Fruit fly (Drosophila melanogaster) whole organism: ENCODE data around the gene Rab3GAP1.

Experiments used
- CG8478 ChIP-seq: fragments of >200 bp; optimal IDR thresholded peaks from 2 replicates; lab custom pipeline; 2018; ENCODE audit warnings: inconsistent platforms
- Dll ChIP-seq: fragments of >200 bp; optimal IDR thresholded peaks from 2 replicates; lab custom pipeline; 2017
- EcR ChIP-seq, 2 experiments: fragments of >200 bp; optimal IDR thresholded peaks; 2 replicates each; lab custom pipeline; 2017; ENCODE audit warnings: missing biosample characterization in 2 of 2, missing genetic modification characterization in 2 of 2, missing genetic modification reagents in 2 of 2
- pan ChIP-seq: fragments of >200 bp; optimal IDR thresholded peaks from 2 replicates; lab custom pipeline; 2017
- psq ChIP-seq: fragments of >200 bp; optimal IDR thresholded peaks from 2 replicates; lab custom pipeline; 2017
- usp ChIP-seq: fragments of >200 bp; optimal IDR thresholded peaks from 2 replicates; lab custom pipeline; 2017; ENCODE audit warnings: missing biosample characterization, missing genetic modification characterization, mixed read lengths

Rab3GAP1 gene

DNA sequence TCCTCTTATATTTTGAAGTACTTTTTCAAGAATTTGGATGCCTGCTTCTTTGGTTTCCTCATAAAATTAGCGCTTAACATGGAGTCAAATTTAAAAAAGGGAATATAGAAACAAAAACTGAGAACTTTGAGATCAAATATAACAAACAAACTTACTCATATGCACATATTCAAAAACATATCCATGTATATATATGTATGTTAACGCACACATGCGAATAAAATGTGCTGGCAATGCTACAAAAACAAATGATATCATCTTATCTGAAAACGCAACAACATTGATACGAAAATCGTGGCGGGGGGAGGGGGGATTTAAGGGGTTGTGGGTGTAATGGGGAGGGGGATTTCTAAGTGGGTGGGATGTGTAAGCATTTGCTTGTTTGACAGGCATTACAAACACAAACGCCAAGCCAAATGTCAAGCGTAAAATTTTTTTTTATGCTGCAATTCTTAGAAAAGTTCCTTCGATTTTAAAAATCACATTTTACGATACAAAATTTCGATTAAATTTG, 37.1 kb upstream of the Rab3GAP1 start:
- TF ChIP-seq EcR (GFP tag; optimal IDR thresholded peaks at IDR 0.05; lab: Kevin White, UChicago) (no peak), Dll (no peak), pan (no peak), usp (no peak), psq (lab: Kevin White, UChicago) (no peak), CG8478 (no peak)

DNA sequence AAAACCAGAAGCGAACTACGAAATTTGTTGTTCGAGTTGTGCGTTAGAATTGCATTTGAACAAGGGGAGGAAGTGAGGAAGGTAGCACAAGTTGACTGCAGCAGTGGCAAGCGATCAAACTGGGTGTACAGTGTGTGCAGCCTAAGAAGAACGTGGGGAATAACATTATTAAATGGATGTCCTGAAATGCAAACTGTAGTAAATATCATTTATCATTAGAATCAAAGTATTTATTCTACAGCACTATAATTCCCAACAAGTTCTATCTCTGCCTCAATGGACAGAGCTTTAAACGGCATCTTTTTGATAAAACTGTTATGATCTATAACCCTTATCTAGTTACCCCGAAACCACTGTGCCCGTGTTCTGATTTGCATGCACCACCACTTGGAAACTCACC, 35.5 kb upstream of the Rab3GAP1 start:
- no peak for TF ChIP-seq pan
- no peak for TF ChIP-seq Dll
- TF ChIP-seq psq (lab: Kevin White, UChicago): no peak
- TF ChIP-seq EcR (GFP tag; optimal IDR thresholded peaks at IDR 0.05; lab: Kevin White, UChicago): no peak
- TF ChIP-seq CG8478: no peak
- TF ChIP-seq usp: no peak

DNA sequence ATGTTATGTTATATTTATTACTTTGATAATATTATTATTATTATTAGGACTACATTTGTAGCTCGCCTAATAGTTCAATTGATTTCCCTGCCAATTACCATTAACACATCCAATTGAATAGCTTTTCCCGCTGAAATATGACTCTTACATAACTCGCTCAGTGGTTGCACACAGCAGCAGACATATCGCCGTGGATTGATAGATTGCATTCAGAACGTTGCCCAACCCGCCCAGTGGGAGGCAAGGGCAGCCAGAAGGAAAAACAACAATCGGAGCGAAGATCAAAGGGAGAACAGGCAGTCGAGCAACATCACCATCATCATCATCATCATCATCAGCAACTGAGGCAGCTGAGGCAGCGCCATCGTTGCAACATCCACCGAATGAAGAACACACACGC, 35.1 kb upstream of the Rab3GAP1 start:
- no peak for TF ChIP-seq usp

DNA sequence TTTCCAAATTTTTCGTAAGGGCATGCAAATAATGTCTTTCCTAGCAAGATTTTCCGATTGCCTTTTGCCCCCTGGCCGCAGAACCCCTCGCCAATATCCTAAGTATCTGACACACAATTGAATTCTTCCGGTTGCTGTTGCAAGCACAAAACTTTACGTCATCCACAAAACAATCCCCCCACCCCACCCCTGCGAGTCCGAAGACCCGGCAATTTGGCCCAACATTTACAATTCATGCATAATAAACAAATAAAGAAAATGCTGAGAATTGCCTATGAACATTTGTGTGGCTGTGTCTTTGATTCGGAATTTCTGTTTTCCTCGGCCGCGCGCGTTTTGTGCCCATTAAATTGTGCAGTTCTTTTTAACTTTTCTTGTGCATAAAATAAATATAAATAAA, 34.4 kb upstream of the Rab3GAP1 start:
- TF ChIP-seq usp (no peak), EcR (GFP tag; optimal IDR thresholded peaks at IDR 0.05; lab: Kevin White, UChicago) (no peak), pan (no peak)

DNA sequence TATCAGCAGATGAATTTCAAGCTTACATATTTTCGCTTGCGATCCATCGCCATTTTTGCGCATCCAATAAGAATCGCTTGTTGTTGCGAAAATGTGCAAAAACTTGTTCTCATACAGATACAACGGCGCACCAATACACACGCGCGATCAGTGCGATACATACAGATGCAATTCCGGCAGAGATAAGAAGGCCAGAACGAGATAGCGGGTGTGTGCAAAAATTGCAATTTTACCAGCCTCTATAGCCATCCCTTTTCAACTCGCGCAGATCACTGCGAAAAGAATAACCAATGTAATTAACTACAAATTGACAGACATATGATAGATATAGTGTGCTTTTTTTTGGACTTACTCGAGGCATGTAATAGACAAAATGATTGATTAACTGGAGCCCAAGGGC, 33.4 kb upstream of the Rab3GAP1 start:
- TF ChIP-seq usp (no peak), CG8478 (peak; percentile 93), EcR (GFP tag; optimal IDR thresholded peaks at IDR 0.05; lab: Kevin White, UChicago) (no peak)

DNA sequence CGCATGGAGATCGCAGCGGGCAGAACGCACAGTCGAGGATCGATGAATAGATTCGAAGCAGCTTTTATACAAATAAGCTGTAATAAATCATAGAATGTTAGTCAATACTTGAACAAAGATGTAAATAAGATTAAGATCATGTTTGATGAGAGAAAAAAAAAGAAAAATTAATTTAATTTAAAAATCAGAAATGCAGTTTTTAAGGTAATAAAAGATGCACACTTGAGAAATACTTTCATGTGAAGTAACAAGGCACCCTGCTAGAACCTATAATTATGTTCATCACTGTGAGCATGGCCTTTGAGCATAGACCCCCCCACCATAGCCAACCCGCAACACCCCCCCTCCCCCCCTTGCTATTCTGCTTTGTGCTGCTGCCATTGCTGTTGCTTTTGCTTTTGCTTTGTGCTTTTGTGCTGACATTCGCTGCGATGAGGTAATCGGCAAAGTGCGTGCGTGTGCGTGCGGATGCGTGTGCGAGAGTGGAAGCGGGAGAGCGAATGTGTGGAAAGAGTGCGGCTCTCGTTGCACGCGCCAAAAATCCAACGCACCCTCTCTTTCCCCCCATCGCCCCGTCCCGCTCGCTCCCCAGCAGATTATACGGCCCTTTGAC, 32.4 kb upstream of the Rab3GAP1 start:
- TF ChIP-seq Dll (peak; percentile 31), pan (no peak)

DNA sequence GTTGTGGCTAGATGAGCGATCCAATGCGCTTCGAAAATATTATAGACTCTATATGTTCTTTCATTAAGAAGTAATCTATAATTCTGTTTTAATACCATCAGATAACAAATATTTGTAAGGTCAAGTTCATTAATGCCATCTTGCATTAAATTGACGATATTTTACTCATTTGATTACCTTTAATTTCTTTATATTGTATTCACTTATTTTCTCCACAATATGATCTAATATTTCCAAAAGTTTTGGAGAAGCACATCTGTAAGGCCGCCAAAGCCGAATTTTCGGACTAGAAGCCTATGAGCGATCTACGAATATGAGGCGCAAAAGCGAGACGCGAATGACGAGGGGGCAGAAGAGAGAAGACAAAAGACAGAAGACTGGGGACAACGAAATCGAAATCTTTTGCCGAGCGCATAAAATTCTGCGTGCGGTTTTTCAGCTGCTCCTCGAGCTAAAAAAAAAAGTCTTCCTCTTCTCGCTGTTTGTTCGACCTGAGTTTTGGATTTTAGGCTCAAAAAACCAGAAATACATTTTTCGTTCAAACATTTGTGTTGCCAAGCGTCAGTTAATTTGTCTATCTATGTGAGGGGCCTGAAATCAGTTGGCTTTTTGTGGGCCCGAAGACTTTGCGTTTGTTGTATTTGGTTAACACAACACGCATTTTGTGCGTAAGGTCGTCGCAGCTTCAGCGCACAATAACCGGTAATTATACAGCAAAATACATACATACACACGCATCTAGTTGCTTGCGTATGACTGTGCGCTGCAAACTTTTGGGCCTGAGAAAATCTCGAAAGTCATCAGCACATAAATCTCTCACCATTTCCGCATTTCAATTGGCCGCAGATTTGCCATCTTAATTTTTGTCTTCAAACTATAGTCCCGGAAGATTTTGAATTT, 27.9 kb upstream of the Rab3GAP1 start:
- TF ChIP-seq pan: no peak
- no peak for TF ChIP-seq CG8478
- TF ChIP-seq EcR (GFP tag; optimal IDR thresholded peaks at IDR 0.05; lab: Kevin White, UChicago): no peak
- TF ChIP-seq usp: no peak
- TF ChIP-seq Dll: no peak
- TF ChIP-seq psq (lab: Kevin White, UChicago): no peak

DNA sequence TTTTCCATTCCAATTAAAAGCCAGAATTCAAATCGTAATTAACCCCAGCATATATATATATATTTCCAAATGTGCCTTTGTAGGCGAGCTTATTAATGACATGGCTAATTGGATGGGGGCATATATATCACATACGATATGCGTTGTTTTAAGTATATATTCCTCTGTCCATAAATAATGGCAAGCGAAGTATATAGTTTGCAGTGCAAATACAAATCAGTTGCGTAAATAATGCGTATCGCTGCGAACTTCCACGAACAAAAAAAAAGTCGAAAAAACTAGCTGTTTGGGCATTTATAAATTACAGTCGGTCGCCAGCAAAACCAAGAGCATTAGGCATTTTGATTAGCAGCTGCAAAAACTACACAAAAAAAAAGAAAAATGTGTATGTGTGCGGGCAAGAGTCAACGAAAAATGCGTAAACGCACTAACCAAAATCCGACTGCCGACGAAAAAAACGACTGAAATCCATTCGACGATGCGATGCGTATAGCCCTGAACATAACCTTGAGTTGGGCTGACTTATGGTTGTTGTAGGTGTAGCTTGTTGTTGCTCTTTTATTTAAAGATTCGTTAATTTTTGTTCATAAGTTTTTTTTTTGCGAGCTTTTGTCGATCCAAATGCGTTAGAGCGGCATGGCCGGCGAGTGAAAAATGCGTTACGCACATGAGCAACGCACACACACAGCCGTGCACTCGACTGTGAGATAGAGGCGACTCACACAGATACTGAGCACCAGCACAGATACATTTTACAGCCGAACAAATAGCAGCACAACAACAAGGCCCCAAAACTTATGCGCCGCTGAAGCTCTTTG, 27.1 kb upstream of the Rab3GAP1 start:
- TF ChIP-seq Dll (no peak), usp (no peak), CG8478 (no peak), EcR (GFP tag; optimal IDR thresholded peaks at IDR 0.05; lab: Kevin White, UChicago) (no peak), psq (lab: Kevin White, UChicago) (no peak), pan (no peak)

DNA sequence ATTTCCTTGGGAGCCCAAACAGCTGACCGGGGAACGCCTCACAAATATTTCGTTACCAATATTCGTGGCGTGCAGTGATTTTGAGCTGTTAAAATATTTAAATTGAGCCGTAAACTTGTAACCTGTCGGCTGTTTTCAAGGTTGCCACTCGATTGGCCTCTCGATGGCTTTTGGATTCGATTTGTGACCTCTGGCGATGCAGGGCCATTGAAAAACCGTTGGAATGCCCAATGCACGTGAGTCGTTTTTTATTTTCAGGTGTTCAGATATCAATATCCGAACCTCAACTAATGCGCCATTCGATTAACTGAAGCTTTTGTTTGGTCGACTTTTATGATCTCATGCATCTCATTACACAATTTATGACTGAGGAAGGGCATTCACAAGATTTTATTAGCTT, 26.3 kb upstream of the Rab3GAP1 start:
- TF ChIP-seq pan (no peak), Dll (no peak), EcR (GFP tag; optimal IDR thresholded peaks at IDR 0.05; lab: Kevin White, UChicago) (no peak), usp (no peak), CG8478 (no peak), psq (lab: Kevin White, UChicago) (no peak)

DNA sequence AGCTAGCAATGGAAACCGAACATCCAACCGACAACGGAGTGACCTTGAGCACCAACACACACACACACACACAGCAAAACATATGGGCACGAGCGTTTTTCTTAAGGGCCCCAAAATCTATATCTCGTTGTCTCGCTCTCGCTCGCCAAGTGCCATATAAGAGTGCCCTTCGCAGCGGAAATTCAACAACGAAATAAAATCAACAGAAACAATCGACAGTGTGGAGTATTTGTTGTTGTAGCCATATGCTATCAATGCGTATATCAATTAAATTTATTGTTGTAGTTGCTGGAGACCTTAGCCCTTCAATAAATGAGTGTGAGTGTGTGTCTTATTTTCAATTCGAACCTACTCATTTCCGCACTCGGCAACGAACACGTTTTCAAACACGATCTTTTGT, 25.6 kb upstream of the Rab3GAP1 start:
- no peak for TF ChIP-seq EcR (GFP tag; optimal IDR thresholded peaks at IDR 0.05; lab: Kevin White, UChicago)
- no peak for TF ChIP-seq psq (lab: Kevin White, UChicago)
- no peak for TF ChIP-seq CG8478
- no peak for TF ChIP-seq pan

DNA sequence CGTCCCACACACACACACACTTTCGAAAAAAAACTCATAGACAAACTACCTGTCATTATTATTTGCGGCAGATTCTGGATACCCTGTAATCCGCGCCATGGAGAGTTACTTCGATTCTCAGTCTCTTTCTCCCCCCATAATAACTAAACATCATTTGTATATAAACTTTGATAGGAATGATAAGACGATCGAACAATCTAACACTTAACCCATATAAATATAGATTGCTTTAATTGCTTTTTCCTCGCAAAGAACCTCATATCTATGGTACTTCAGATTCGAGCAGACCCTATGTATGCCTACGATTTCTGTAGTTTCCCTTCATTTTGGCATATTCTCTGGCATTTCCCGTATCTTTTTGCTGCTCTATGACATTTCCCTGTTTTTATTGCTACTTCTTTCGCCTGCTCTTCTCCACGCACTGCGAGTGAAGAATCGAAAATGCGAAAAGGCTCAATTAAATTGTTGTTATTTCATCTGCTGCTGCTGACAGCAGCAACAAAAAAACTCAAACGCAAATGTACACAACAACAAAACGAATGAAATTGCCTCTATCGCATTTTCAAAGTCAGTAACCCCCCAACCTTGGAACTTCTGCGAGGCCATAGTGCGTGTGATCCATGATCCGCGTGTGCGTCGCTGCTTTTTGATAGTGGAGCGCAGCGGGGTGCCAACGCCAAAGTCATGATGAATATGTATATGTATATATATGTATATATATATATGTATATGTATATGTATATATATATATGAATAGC, 23.3 kb upstream of the Rab3GAP1 start:
- TF ChIP-seq usp (no peak), Dll (no peak), EcR (GFP tag; optimal IDR thresholded peaks at IDR 0.05; lab: Kevin White, UChicago) (no peak), psq (lab: Kevin White, UChicago) (no peak), CG8478 (no peak), pan (no peak)

DNA sequence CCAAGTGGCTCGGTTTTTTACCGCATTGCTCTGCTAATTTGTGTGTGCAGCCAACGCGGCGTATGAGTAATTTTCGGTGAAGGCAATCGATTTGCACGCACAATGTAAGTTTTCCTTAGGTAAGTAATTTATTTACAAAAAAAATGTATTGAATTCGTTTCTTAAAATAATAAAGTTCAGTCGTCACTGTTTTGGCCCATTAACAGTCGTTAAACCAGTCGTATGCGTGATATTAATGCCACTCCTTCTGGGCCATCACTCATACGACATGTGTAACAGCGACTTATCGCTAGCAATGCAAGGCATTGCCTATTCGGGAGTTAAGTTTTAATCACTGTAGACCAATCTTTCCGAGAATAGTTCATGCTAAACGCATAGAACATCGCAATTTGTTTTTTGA, 22.4 kb upstream of the Rab3GAP1 start:
- TF ChIP-seq EcR (GFP tag; optimal IDR thresholded peaks at IDR 0.05; lab: Kevin White, UChicago) (no peak), pan (no peak), CG8478 (no peak)

DNA sequence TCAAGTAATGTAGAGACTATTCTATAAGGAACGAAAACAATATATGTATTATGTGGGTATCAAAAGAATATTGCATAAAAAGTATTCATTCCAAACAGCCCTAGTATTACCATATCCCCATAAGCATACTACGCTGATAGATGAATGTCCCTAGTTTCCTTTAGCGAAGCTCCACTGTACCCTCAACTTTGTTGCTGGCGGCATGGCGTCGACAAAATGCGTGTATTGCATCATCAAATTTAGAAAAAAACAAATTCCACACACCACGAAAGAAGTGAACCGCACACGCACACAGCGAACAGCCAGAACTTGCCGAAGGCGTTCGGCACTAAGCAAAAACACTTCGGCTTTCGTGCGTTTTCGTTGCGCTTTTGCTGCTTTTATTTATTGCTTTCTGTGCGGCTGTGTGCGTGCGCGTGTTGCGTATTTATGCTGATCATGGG, 21.8 kb upstream of the Rab3GAP1 start:
- TF ChIP-seq pan (no peak), usp (no peak), CG8478 (no peak), psq (lab: Kevin White, UChicago) (no peak)
